Fruit fly (Drosophila melanogaster) whole organism, wandering third instar larva: ENCODE results near the gene CG10140.

Experiments used
- Myc ChIP-seq: fragments of >200 bp; optimal IDR thresholded peaks from 2 replicates; lab custom pipeline; 2017
- br ChIP-seq: fragments of 200-800 bp; sonication (Bioruptor generic); optimal IDR thresholded peaks from 2 replicates; lab custom pipeline; 2016; ENCODE audit warnings: missing biosample characterization, missing genetic modification characterization
- brk ChIP-seq: fragments of 200-800 bp; sonication (Bioruptor generic); optimal IDR thresholded peaks from 2 replicates; lab custom pipeline; 2016; ENCODE audit warnings: missing biosample characterization, mild to moderate bottlenecking, missing genetic modification characterization
- foxo ChIP-seq, 2 experiments: fragments of 200-800 bp; sonication (Bioruptor generic); optimal IDR thresholded peaks; 2 replicates in 1 of 2; 3 replicates in 1 of 2; lab custom pipeline; 2016 to 2017; ENCODE audit warnings: missing biosample characterization in 2 of 2, missing genetic modification characterization in 2 of 2
- fru ChIP-seq: fragments of 200-800 bp; sonication (Bioruptor generic); optimal IDR thresholded peaks from 3 replicates; lab custom pipeline; 2016; ENCODE audit warnings: missing biosample characterization, mild to moderate bottlenecking, missing genetic modification characterization
- h ChIP-seq: fragments of 200-800 bp; sonication (Bioruptor generic); optimal IDR thresholded peaks from 3 replicates; lab custom pipeline; 2016; ENCODE audit warnings: missing biosample characterization, mild to moderate bottlenecking, missing genetic modification characterization
- usp ChIP-seq: fragments of >200 bp; optimal IDR thresholded peaks from 2 replicates; lab custom pipeline; 2017; ENCODE audit warnings: missing biosample characterization, missing genetic modification characterization

dm6 chr3L:13476070-13476469, 35.8 kb upstream of the CG10140 start:
- TF ChIP-seq br (GFP tag; lab: Kevin White, UChicago) (no peak), h (GFP tag; lab: Kevin White, UChicago) (no peak), fru (GFP tag; lab: Kevin White, UChicago) (no peak), usp (no peak), Myc (lab: Kevin White, UChicago) (no peak), foxo (GFP tag; optimal IDR thresholded peaks at IDR 0.05; lab: Kevin White, UChicago) (no peak), brk (GFP tag; lab: Kevin White, UChicago) (no peak)
